Fruit fly (Drosophila melanogaster) whole organism, embryonic: ENCODE data around the gene CG9328.

Experiments
- Atf-2 ChIP-seq: fragments of 200-800 bp; sonication (Bioruptor generic); optimal IDR thresholded peaks from 2 replicates; lab custom pipeline; 2016; ENCODE audit warnings: missing biosample characterization, missing genetic modification characterization
- Bteb2 ChIP-seq: fragments of 200-800 bp; sonication (Bioruptor generic); optimal IDR thresholded peaks from 2 replicates; lab custom pipeline; 2016; ENCODE audit warnings: missing biosample characterization, missing genetic modification characterization
- CG10209 ChIP-seq: fragments of 200-800 bp; sonication (Bioruptor generic); optimal IDR thresholded peaks from 3 replicates; lab custom pipeline; 2017; ENCODE audit warnings: missing biosample characterization, mild to moderate bottlenecking, missing genetic modification characterization, missing genetic modification reagents
- CG10274 ChIP-seq: fragments of 200-800 bp; sonication (Bioruptor generic); optimal IDR thresholded peaks from 3 replicates; lab custom pipeline; 2017; ENCODE audit warnings: missing biosample characterization, mild to moderate bottlenecking, missing genetic modification characterization
- CG10543 ChIP-seq: fragments of 200-800 bp; sonication (Bioruptor generic); optimal IDR thresholded peaks from 3 replicates; lab custom pipeline; 2017; ENCODE audit warnings: missing biosample characterization, mild to moderate bottlenecking, missing genetic modification characterization, moderate library complexity
- CG11398 ChIP-seq: fragments of 200-800 bp; sonication (Bioruptor generic); optimal IDR thresholded peaks from 2 replicates; lab custom pipeline; 2016; ENCODE audit warnings: missing biosample characterization, missing genetic modification characterization
- CG12104 ChIP-seq: fragments of 200-800 bp; sonication (Bioruptor generic); optimal IDR thresholded peaks from 3 replicates; lab custom pipeline; 2016; ENCODE audit warnings: missing biosample characterization, missing genetic modification characterization
- CG12155 ChIP-seq: fragments of 200-800 bp; sonication (Bioruptor generic); optimal IDR thresholded peaks from 3 replicates; lab custom pipeline; 2016; ENCODE audit warnings: missing biosample characterization, missing genetic modification characterization
- CG13123 ChIP-seq: fragments of 200-800 bp; sonication (Bioruptor generic); optimal IDR thresholded peaks from 2 replicates; lab custom pipeline; 2016; ENCODE audit warnings: missing biosample characterization, missing genetic modification characterization
- CG13775 ChIP-seq: fragments of 200-800 bp; sonication (Bioruptor generic); optimal IDR thresholded peaks from 3 replicates; lab custom pipeline; 2017; ENCODE audit warnings: missing biosample characterization, mild to moderate bottlenecking, missing genetic modification characterization
- CG14441 ChIP-seq: fragments of 200-800 bp; sonication (Bioruptor generic); IDR thresholded peaks from 2 replicates; pipeline ENCODE4 v1.3.6; 2022; ENCODE audit warnings: missing biosample characterization, missing genetic modification characterization
- CG16863 ChIP-seq: fragments of 200-800 bp; sonication (Bioruptor generic); optimal IDR thresholded peaks from 3 replicates; lab custom pipeline; 2016; ENCODE audit warnings: missing biosample characterization, missing genetic modification characterization
- CG17385 ChIP-seq: fragments of 200-800 bp; sonication (Bioruptor generic); optimal IDR thresholded peaks from 3 replicates; lab custom pipeline; 2018; ENCODE audit warnings: missing biosample characterization, mild to moderate bottlenecking, missing genetic modification characterization
- CG18262 ChIP-seq: fragments of 200-800 bp; optimal IDR thresholded peaks from 3 replicates; lab custom pipeline; 2019; ENCODE audit warnings: missing biosample characterization, mild to moderate bottlenecking, missing genetic modification characterization, moderate library complexity
- CG1832 ChIP-seq: fragments of 200-800 bp; sonication (Bioruptor generic); optimal IDR thresholded peaks from 2 replicates; lab custom pipeline; 2017; ENCODE audit warnings: missing biosample characterization, mild to moderate bottlenecking, missing genetic modification characterization, inconsistent platforms
- CG2129 ChIP-seq: fragments of 200-800 bp; sonication (Bioruptor generic); IDR thresholded peaks from 2 replicates; pipeline ENCODE4 v1.3.6; 2022; ENCODE audit warnings: missing biosample characterization, missing genetic modification characterization; ENCODE audit not compliant: partially characterized antibody
- CG32532 ChIP-seq: fragments of 200-800 bp; sonication (Bioruptor generic); IDR thresholded peaks from 2 replicates; pipeline ENCODE4 v1.3.6; 2022; ENCODE audit warnings: missing biosample characterization, missing genetic modification characterization
- CG3847 ChIP-seq: fragments of 200-800 bp; sonication (Bioruptor generic); IDR thresholded peaks from 2 replicates; pipeline ENCODE4 v1.3.6; 2022; ENCODE audit warnings: missing biosample characterization, missing genetic modification characterization
- CG4328 ChIP-seq: fragments of 200-800 bp; sonication (Bioruptor generic); optimal IDR thresholded peaks from 3 replicates; lab custom pipeline; 2017; ENCODE audit warnings: missing biosample characterization, missing genetic modification reagents, missing genetic modification characterization
- CG4360 ChIP-seq: fragments of 200-800 bp; sonication (Bioruptor generic); IDR thresholded peaks from 2 replicates; pipeline ENCODE4 v1.3.6; 2022; ENCODE audit warnings: missing biosample characterization, missing genetic modification characterization
- CG6175 ChIP-seq: fragments of 200-800 bp; sonication (Bioruptor generic); IDR thresholded peaks from 3 replicates; pipeline ENCODE4 v1.3.6; 2022; ENCODE audit warnings: missing biosample characterization, missing genetic modification characterization
- CG7271 ChIP-seq: fragments of 200-800 bp; sonication (Bioruptor generic); optimal IDR thresholded peaks from 2 replicates; lab custom pipeline; 2018; ENCODE audit warnings: missing biosample characterization, mild to moderate bottlenecking, missing genetic modification characterization, moderate library complexity
- CG7745 ChIP-seq: fragments of 200-800 bp; sonication (Bioruptor generic); optimal IDR thresholded peaks from 2 replicates; lab custom pipeline; 2018; ENCODE audit warnings: missing biosample characterization, mild to moderate bottlenecking, missing genetic modification characterization, moderate library complexity
- Dbx ChIP-seq: fragments of 200-800 bp; sonication (Bioruptor generic); IDR thresholded peaks from 3 replicates; pipeline ENCODE4 v1.3.6; 2022; ENCODE audit warnings: missing biosample characterization, missing genetic modification characterization
- Dip3 ChIP-seq: fragments of 200-800 bp; sonication (Bioruptor generic); optimal IDR thresholded peaks from 3 replicates; lab custom pipeline; 2016; ENCODE audit warnings: missing biosample characterization, missing genetic modification characterization
- Gsc ChIP-seq: fragments of 200-800 bp; sonication (Bioruptor generic); IDR thresholded peaks from 2 replicates; pipeline ENCODE4 v1.3.6; 2022; ENCODE audit warnings: missing biosample characterization, missing genetic modification characterization
- Hand ChIP-seq: fragments of 200-800 bp; sonication (Bioruptor generic); optimal IDR thresholded peaks from 2 replicates; lab custom pipeline; 2017; ENCODE audit warnings: mild to moderate bottlenecking, missing biosample characterization, missing genetic modification reagents, missing genetic modification characterization
- Kr ChIP-seq: fragments of 200-800 bp; sonication (Bioruptor generic); optimal IDR thresholded peaks from 2 replicates; lab custom pipeline; 2017; ENCODE audit warnings: missing biosample characterization, mild to moderate bottlenecking, missing genetic modification characterization
- Med ChIP-seq: fragments of 200-800 bp; sonication (Bioruptor generic); peaks from one replicate; lab custom pipeline; 2016; ENCODE audit warnings: missing biosample characterization, missing genetic modification characterization, mild to moderate bottlenecking, inconsistent platforms, moderate library complexity
- bab2 ChIP-seq: fragments of 200-800 bp; sonication (Bioruptor generic); optimal IDR thresholded peaks from 2 replicates; lab custom pipeline; 2016; ENCODE audit warnings: missing biosample characterization, missing genetic modification characterization
- cg ChIP-seq: fragments of 200-800 bp; sonication (Bioruptor generic); optimal IDR thresholded peaks from 3 replicates; lab custom pipeline; 2019; ENCODE audit warnings: missing biosample characterization, mild to moderate bottlenecking, missing genetic modification characterization, moderate library complexity
- chif ChIP-seq, 2 experiments: fragments of 200-800 bp; sonication (Bioruptor generic); optimal IDR thresholded peaks; 3 replicates each; lab custom pipeline; 2016; ENCODE audit warnings: missing biosample characterization in 2 of 2, missing genetic modification characterization in 2 of 2
- ci ChIP-seq: fragments of 200-800 bp; sonication (Bioruptor generic); IDR thresholded peaks from 3 replicates; pipeline ENCODE4 v1.3.6; 2022; ENCODE audit warnings: missing biosample characterization, missing genetic modification characterization
- dati ChIP-seq: fragments of 200-800 bp; sonication (Bioruptor generic); IDR thresholded peaks from 2 replicates; pipeline ENCODE4 v1.3.6; 2022; ENCODE audit warnings: missing biosample characterization, missing genetic modification characterization
- dimm ChIP-seq: fragments of 200-800 bp; sonication (Bioruptor generic); IDR thresholded peaks from 2 replicates; pipeline ENCODE4 v1.3.6; 2022; ENCODE audit warnings: missing biosample characterization, missing genetic modification characterization
- dmrt11E ChIP-seq: fragments of 200-800 bp; sonication (Bioruptor generic); optimal IDR thresholded peaks from 3 replicates; lab custom pipeline; 2018; ENCODE audit warnings: missing biosample characterization, mild to moderate bottlenecking, missing genetic modification characterization, moderate library complexity
- ewg ChIP-seq: fragments of 200-800 bp; sonication (Bioruptor generic); optimal IDR thresholded peaks from 3 replicates; lab custom pipeline; 2017; ENCODE audit warnings: mild to moderate bottlenecking, missing biosample characterization, missing genetic modification reagents, missing genetic modification characterization
- eyg ChIP-seq: fragments of 200-800 bp; sonication (Bioruptor generic); optimal IDR thresholded peaks from 3 replicates; lab custom pipeline; 2016; ENCODE audit warnings: missing biosample characterization, missing genetic modification characterization
- fd3F ChIP-seq: fragments of 200-800 bp; sonication (Bioruptor generic); optimal IDR thresholded peaks from 2 replicates; lab custom pipeline; 2018; ENCODE audit warnings: missing biosample characterization, mild to moderate bottlenecking, missing genetic modification characterization, moderate library complexity
- gcm2 ChIP-seq: fragments of 200-800 bp; sonication (Bioruptor generic); optimal IDR thresholded peaks from 2 replicates; lab custom pipeline; 2016; ENCODE audit warnings: missing biosample characterization, missing genetic modification characterization
- jigr1 ChIP-seq: fragments of 200-800 bp; sonication (Bioruptor generic); IDR thresholded peaks from 3 replicates; pipeline ENCODE4 v1.3.6; 2022; ENCODE audit warnings: missing biosample characterization, missing genetic modification characterization
- kni ChIP-seq: fragments of 200-800 bp; sonication (Bioruptor generic); optimal IDR thresholded peaks from 3 replicates; lab custom pipeline; 2017; ENCODE audit warnings: mild to moderate bottlenecking, missing biosample characterization, missing genetic modification reagents, missing genetic modification characterization
- nom ChIP-seq: fragments of 200-800 bp; sonication (Bioruptor generic); optimal IDR thresholded peaks from 2 replicates; lab custom pipeline; 2017; ENCODE audit warnings: missing biosample characterization, missing genetic modification characterization, mild to moderate bottlenecking, moderate library complexity, missing genetic modification reagents
- peb ChIP-seq: fragments of 200-800 bp; sonication (Bioruptor generic); IDR thresholded peaks from 2 replicates; pipeline ENCODE4 v1.3.6; 2022; ENCODE audit warnings: missing biosample characterization, missing genetic modification characterization
- ranshi ChIP-seq: fragments of 200-800 bp; sonication (Bioruptor generic); IDR thresholded peaks from 2 replicates; pipeline ENCODE4 v1.3.6; 2022; ENCODE audit warnings: missing biosample characterization, missing genetic modification characterization
- slp2 ChIP-seq: fragments of 200-800 bp; sonication (Bioruptor generic); optimal IDR thresholded peaks from 2 replicates; lab custom pipeline; 2016; ENCODE audit warnings: missing biosample characterization, missing genetic modification characterization
- so ChIP-seq: fragments of 200-800 bp; sonication (Bioruptor generic); IDR thresholded peaks from 3 replicates; pipeline ENCODE4 v1.3.6; 2022; ENCODE audit warnings: missing biosample characterization, missing genetic modification characterization
- tna ChIP-seq: fragments of 200-800 bp; sonication (Bioruptor generic); IDR thresholded peaks from 2 replicates; pipeline ENCODE4 v1.3.6; 2022; ENCODE audit warnings: missing biosample characterization, missing genetic modification characterization; ENCODE audit not compliant: partially characterized antibody
- vfl ChIP-seq: fragments of 200-800 bp; sonication (Bioruptor generic); optimal IDR thresholded peaks from 2 replicates; lab custom pipeline; 2016; ENCODE audit warnings: missing biosample characterization, missing genetic modification characterization
- vvl ChIP-seq: fragments of 200-800 bp; sonication (Bioruptor generic); IDR thresholded peaks from 2 replicates; pipeline ENCODE4 v1.3.6; 2022; ENCODE audit warnings: missing biosample characterization, missing genetic modification characterization
- yki ChIP-seq: fragments of >200 bp; optimal IDR thresholded peaks from 3 replicates; lab custom pipeline; 2018

Gene CG9328

dm6 chr2L:20758847-20759465 is 38.6 kb upstream of the CG9328 start (continued):
- TF ChIP-seq CG7271 (tag; lab: Kevin White, UChicago) (no peak), ci (GFP tag; lab: Robert Waterston, UW) (no peak; the same call in 2 of the 3 replicates), CG18262 (tag; lab: Kevin White, UChicago) (peak; percentile 68), CG32532 (GFP tag; lab: Robert Waterston, UW) (peak; percentile 90), gcm2 (GFP tag; lab: Kevin White, UChicago) (peak; percentile 20), nom (GFP tag; lab: Kevin White, UChicago) (peak; percentile 42), CG13775 (GFP tag; lab: Kevin White, UChicago) (peak; percentile 61), CG16863 (GFP tag; lab: Kevin White, UChicago) (peak; percentile 47), CG12155 (peak; percentile 60), Dip3 (GFP tag; lab: Kevin White, UChicago) (peak; percentile 57), fd3F (GFP tag; lab: Kevin White, UChicago) (peak; percentile 46), bab2 (GFP tag; lab: Kevin White, UChicago) (peak; percentile 35), CG10209 (GFP tag; lab: Kevin White, UChicago) (peak; percentile 62), dimm (GFP tag; lab: Robert Waterston, UW) (no peak), eyg (peak; percentile 34), Gsc (GFP tag; lab: Robert Waterston, UW) (no peak), Dbx (peak; percentile 93), CG1832 (GFP tag; lab: Kevin White, UChicago) (no peak), CG7745 (no peak), CG3847 (GFP tag; lab: Robert Waterston, UW) (peak; percentile 72), ewg (GFP tag; lab: Kevin White, UChicago) (peak; percentile 1), Bteb2 (GFP tag; lab: Kevin White, UChicago) (peak; percentile 60), CG13123 (GFP tag; lab: Kevin White, UChicago) (no peak), cg (no peak), CG14441 (GFP tag; lab: Robert Waterston, UW) (peak; percentile 54), Med (peak; percentile 95), CG10543 (GFP tag; lab: Kevin White, UChicago) (peak; percentile 25), jigr1 (GFP tag; lab: Robert Waterston, UW) (no peak), vvl (GFP tag; lab: Robert Waterston, UW) (peak; percentile 59), vfl (peak; percentile 35), slp2 (GFP tag; lab: Kevin White, UChicago) (peak; percentile 58), dati (GFP tag; lab: Robert Waterston, UW) (no peak), Atf-2 (GFP tag; lab: Kevin White, UChicago) (peak; percentile 30), ranshi (GFP tag; lab: Robert Waterston, UW) (peak; percentile 80), CG4328 (peak; percentile 12), Kr (GFP tag; lab: Kevin White, UChicago) (no peak), CG6175 (GFP tag; lab: Robert Waterston, UW) (peak; percentile 70; the same call in 2 of the 3 replicates), kni (GFP tag; lab: Kevin White, UChicago) (no peak), Hand (peak; percentile 37), CG4360 (GFP tag; lab: Robert Waterston, UW) (no peak), chif (GFP tag; optimal IDR thresholded peaks at IDR 0.05; lab: Kevin White, UChicago) (peak; percentile 34 to 47), yki (lab: Kevin White, UChicago) (no peak), CG10274 (GFP tag; lab: Kevin White, UChicago) (peak; percentile 59), CG2129 (GFP tag; lab: Robert Waterston, UW) (no peak), CG11398 (GFP tag; lab: Kevin White, UChicago) (no peak), tna (GFP tag; lab: Robert Waterston, UW) (no peak), peb (GFP tag; lab: Robert Waterston, UW) (peak; percentile 44; the same call in 1 of the 2 replicates), CG17385 (GFP tag; lab: Kevin White, UChicago) (peak; percentile 48), so (peak; percentile 75; the same call in 2 of the 3 replicates), dmrt11E (tag; lab: Kevin White, UChicago) (peak; percentile 23), CG12104 (GFP tag; lab: Kevin White, UChicago) (peak; percentile 15)
